Fruit fly (Drosophila melanogaster): ENCODE data around the gene Klp3A.

The Klp3A gene

dm6 chrX:2593094-2593752 is 10.6 kb downstream of the Klp3A start:
- TF ChIP-seq h (optimal IDR thresholded peaks at IDR 0.05) (no peak), psq (optimal IDR thresholded peaks at IDR 0.05) (no peak), insv (optimal IDR thresholded peaks at IDR 0.05) (no peak), Myc (optimal IDR thresholded peaks at IDR 0.05) (no peak), Sin3A (optimal IDR thresholded peaks at IDR 0.05) (no peak), ttk (optimal IDR thresholded peaks at IDR 0.05) (no peak)

dm6 chrX:2592243-2592642 is 11.6 kb downstream of the Klp3A start:
- TF ChIP-seq Myc (optimal IDR thresholded peaks at IDR 0.05) = no peak
- no peak for TF ChIP-seq h (optimal IDR thresholded peaks at IDR 0.05)
- no peak for TF ChIP-seq insv (optimal IDR thresholded peaks at IDR 0.05)
- TF ChIP-seq psq (optimal IDR thresholded peaks at IDR 0.05) = no peak
- TF ChIP-seq Sin3A (optimal IDR thresholded peaks at IDR 0.05) = no peak
- no peak for TF ChIP-seq ttk (optimal IDR thresholded peaks at IDR 0.05)

dm6 chrX:2591315-2591999 is 12.4 kb downstream of the Klp3A start:
- no peak for TF ChIP-seq insv (optimal IDR thresholded peaks at IDR 0.05)
- TF ChIP-seq ttk (optimal IDR thresholded peaks at IDR 0.05) = no peak
- TF ChIP-seq h (optimal IDR thresholded peaks at IDR 0.05) = no peak
- no peak for TF ChIP-seq Sin3A (optimal IDR thresholded peaks at IDR 0.05)
- TF ChIP-seq psq (optimal IDR thresholded peaks at IDR 0.05) = no peak
- no peak for TF ChIP-seq Myc (optimal IDR thresholded peaks at IDR 0.05)

dm6 chrX:2590607-2591006 is 13.2 kb downstream of the Klp3A start:
- no peak for TF ChIP-seq h (optimal IDR thresholded peaks at IDR 0.05)
- no peak for TF ChIP-seq psq (optimal IDR thresholded peaks at IDR 0.05)
- TF ChIP-seq ttk (optimal IDR thresholded peaks at IDR 0.05) = no peak
- TF ChIP-seq Myc (optimal IDR thresholded peaks at IDR 0.05) = no peak
- no peak for TF ChIP-seq Sin3A (optimal IDR thresholded peaks at IDR 0.05)
- no peak for TF ChIP-seq insv (optimal IDR thresholded peaks at IDR 0.05)

dm6 chrX:2589446-2590038 is 14.3 kb downstream of the Klp3A start:
- no peak for TF ChIP-seq psq (optimal IDR thresholded peaks at IDR 0.05)
- no peak for TF ChIP-seq h (optimal IDR thresholded peaks at IDR 0.05)
- no peak for TF ChIP-seq Sin3A (optimal IDR thresholded peaks at IDR 0.05)
- no peak for TF ChIP-seq ttk (optimal IDR thresholded peaks at IDR 0.05)
- no peak for TF ChIP-seq insv (optimal IDR thresholded peaks at IDR 0.05)

- TF ChIP-seq insv (optimal IDR thresholded peaks at IDR 0.05) = no peak
- no peak for TF ChIP-seq Myc (optimal IDR thresholded peaks at IDR 0.05)
- TF ChIP-seq Sin3A (optimal IDR thresholded peaks at IDR 0.05) = no peak
- no peak for TF ChIP-seq psq (optimal IDR thresholded peaks at IDR 0.05)
- TF ChIP-seq ttk (optimal IDR thresholded peaks at IDR 0.05) = no peak
- no peak for TF ChIP-seq h (optimal IDR thresholded peaks at IDR 0.05)
Observed at dm6 chrX:2588415-2589411, 15.1 kb downstream of the Klp3A start, which contains the start of gene egh. egh (plus strand) TSS chrX:2588503.

dm6 chrX:2585716-2586082 is 18.2 kb downstream of the Klp3A start, which contains the start of gene wds:
wds (plus strand) TSS chrX:2585980.
- TF ChIP-seq h (optimal IDR thresholded peaks at IDR 0.05) (no peak), psq (optimal IDR thresholded peaks at IDR 0.05) (no peak), Sin3A (optimal IDR thresholded peaks at IDR 0.05) (no peak), Myc (optimal IDR thresholded peaks at IDR 0.05) (no peak), ttk (optimal IDR thresholded peaks at IDR 0.05) (no peak), insv (optimal IDR thresholded peaks at IDR 0.05) (no peak)

- TF ChIP-seq h (optimal IDR thresholded peaks at IDR 0.05) (no peak), ttk (optimal IDR thresholded peaks at IDR 0.05) (no peak), Sin3A (optimal IDR thresholded peaks at IDR 0.05) (no peak), insv (optimal IDR thresholded peaks at IDR 0.05) (no peak), Myc (optimal IDR thresholded peaks at IDR 0.05) (no peak), psq (optimal IDR thresholded peaks at IDR 0.05) (no peak)
Observed at dm6 chrX:2585055-2585715, 18.7 kb downstream of the Klp3A start, which contains the start of gene CG13760. CG13760 (minus strand) TSS chrX:2585699.

dm6 chrX:2581793-2582503 is 21.9 kb downstream of the Klp3A start:
- TF ChIP-seq ttk (optimal IDR thresholded peaks at IDR 0.05) = no peak
- no peak for TF ChIP-seq Sin3A (optimal IDR thresholded peaks at IDR 0.05)
- TF ChIP-seq Myc (optimal IDR thresholded peaks at IDR 0.05) = no peak

- TF ChIP-seq psq (optimal IDR thresholded peaks at IDR 0.05) (no peak), h (optimal IDR thresholded peaks at IDR 0.05) (no peak), insv (optimal IDR thresholded peaks at IDR 0.05) (no peak), Myc (optimal IDR thresholded peaks at IDR 0.05) (no peak), ttk (optimal IDR thresholded peaks at IDR 0.05) (no peak), Sin3A (optimal IDR thresholded peaks at IDR 0.05) (no peak)
Observed at dm6 chrX:2580319-2581008, 23.4 kb downstream of the Klp3A start, which contains the start of the genes Vha36-3 and AANATL7. Vha36-3 (minus strand) TSS chrX:2580560. AANATL7 (plus strand) TSS chrX:2580958.

Measured in Kc167 (cell line).